Fruit fly (Drosophila melanogaster) whole organism, embryonic: ENCODE data around the gene frj.

ENCODE experiments used
- B-H2 ChIP-seq: fragments of 200-800 bp; sonication (Bioruptor generic); optimal IDR thresholded peaks from 2 replicates; lab custom pipeline; 2018; ENCODE audit warnings: missing biosample characterization, mild to moderate bottlenecking, missing genetic modification characterization
- Blimp-1 ChIP-seq: fragments of 200-800 bp; sonication (Bioruptor generic); optimal IDR thresholded peaks from 3 replicates; lab custom pipeline; 2018; ENCODE audit warnings: missing biosample characterization, missing genetic modification characterization, mild to moderate bottlenecking, moderate library complexity, missing genetic modification reagents
- BtbVII ChIP-seq: fragments of 200-800 bp; sonication (Bioruptor generic); optimal IDR thresholded peaks from 3 replicates; lab custom pipeline; 2017; ENCODE audit warnings: missing biosample characterization, mild to moderate bottlenecking, missing genetic modification characterization
- CG10274 ChIP-seq: fragments of 200-800 bp; sonication (Bioruptor generic); optimal IDR thresholded peaks from 3 replicates; lab custom pipeline; 2017; ENCODE audit warnings: missing biosample characterization, mild to moderate bottlenecking, missing genetic modification characterization
- CG11456 ChIP-seq: fragments of 200-800 bp; sonication (Bioruptor generic); IDR thresholded peaks from 3 replicates; pipeline ENCODE4 v1.3.6; 2022; ENCODE audit warnings: missing biosample characterization, missing genetic modification characterization
- CG11560 ChIP-seq: fragments of 200-800 bp; sonication (Bioruptor generic); IDR thresholded peaks from 3 replicates; pipeline ENCODE4 v1.3.6; 2022; ENCODE audit warnings: missing biosample characterization, missing genetic modification characterization
- CG11723 ChIP-seq: fragments of 200-800 bp; sonication (Bioruptor generic); optimal IDR thresholded peaks from 2 replicates; lab custom pipeline; 2017; ENCODE audit warnings: missing biosample characterization, mild to moderate bottlenecking, missing genetic modification characterization
- CG14710 ChIP-seq: fragments of 200-800 bp; sonication (Bioruptor generic); optimal IDR thresholded peaks from 3 replicates; lab custom pipeline; 2019; ENCODE audit warnings: missing biosample characterization, mild to moderate bottlenecking, missing genetic modification characterization, moderate library complexity
- CG17328 ChIP-seq: fragments of 200-800 bp; sonication (Bioruptor generic); IDR thresholded peaks from 2 replicates; pipeline ENCODE4 v1.3.6; 2022; ENCODE audit warnings: missing biosample characterization, missing genetic modification characterization
- CG18011 ChIP-seq: fragments of 200-800 bp; sonication (Bioruptor generic); optimal IDR thresholded peaks from 2 replicates; lab custom pipeline; 2017; ENCODE audit warnings: missing biosample characterization, missing genetic modification characterization, mild to moderate bottlenecking, moderate library complexity, missing genotype
- CG6272 ChIP-seq: fragments of 200-800 bp; sonication (Bioruptor generic); IDR thresholded peaks from 2 replicates; pipeline ENCODE4 v1.3.6; 2022; ENCODE audit warnings: missing biosample characterization, missing genetic modification characterization
- CG7372 ChIP-seq: fragments of 200-800 bp; sonication (Bioruptor generic); IDR thresholded peaks from 2 replicates; pipeline ENCODE4 v1.3.6; 2022; ENCODE audit warnings: missing biosample characterization, missing genetic modification characterization
- CG7928 ChIP-seq: fragments of 200-800 bp; sonication (Bioruptor generic); optimal IDR thresholded peaks from 2 replicates; lab custom pipeline; 2017; ENCODE audit warnings: missing biosample characterization, mild to moderate bottlenecking, missing genetic modification characterization
- D19A ChIP-seq: fragments of 200-800 bp; optimal IDR thresholded peaks from 3 replicates; lab custom pipeline; 2019; ENCODE audit warnings: missing biosample characterization, mild to moderate bottlenecking, missing genetic modification characterization, moderate library complexity
- Dad ChIP-seq: fragments of 200-800 bp; sonication (Bioruptor generic); optimal IDR thresholded peaks from 3 replicates; lab custom pipeline; 2016; ENCODE audit warnings: missing biosample characterization, missing genetic modification characterization
- Ets97D ChIP-seq: fragments of 200-800 bp; sonication (Bioruptor generic); optimal IDR thresholded peaks from 3 replicates; lab custom pipeline; 2016; ENCODE audit warnings: missing biosample characterization, missing genetic modification characterization
- HLHmδ ChIP-seq: fragments of 200-800 bp; sonication (Bioruptor generic); optimal IDR thresholded peaks from 2 replicates; lab custom pipeline; 2018; ENCODE audit warnings: missing biosample characterization, mild to moderate bottlenecking, missing genetic modification characterization, moderate library complexity
- Neu2 ChIP-seq: fragments of 200-800 bp; sonication (Bioruptor generic); optimal IDR thresholded peaks from 3 replicates; lab custom pipeline; 2016; ENCODE audit warnings: missing biosample characterization, missing genetic modification characterization, borderline replicate concordance
- Nf-YC ChIP-seq: fragments of 200-800 bp; optimal IDR thresholded peaks from 3 replicates; lab custom pipeline; 2019; ENCODE audit warnings: missing biosample characterization, mild to moderate bottlenecking, missing genetic modification characterization, moderate library complexity
- Ptx1 ChIP-seq: fragments of 200-800 bp; sonication (Bioruptor generic); IDR thresholded peaks from 2 replicates; pipeline ENCODE4 v1.3.6; 2022; ENCODE audit warnings: missing biosample characterization, missing genetic modification characterization
- Sox100B ChIP-seq: fragments of 200-800 bp; sonication (Bioruptor generic); optimal IDR thresholded peaks from 3 replicates; lab custom pipeline; 2018; ENCODE audit warnings: missing biosample characterization, mild to moderate bottlenecking, missing genetic modification characterization
- abd-A ChIP-seq: fragments of 200-800 bp; sonication (Bioruptor generic); optimal IDR thresholded peaks from 3 replicates; lab custom pipeline; 2019; ENCODE audit warnings: missing biosample characterization, mild to moderate bottlenecking, missing genetic modification characterization, moderate library complexity
- bab2 ChIP-seq: fragments of 200-800 bp; sonication (Bioruptor generic); optimal IDR thresholded peaks from 2 replicates; lab custom pipeline; 2016; ENCODE audit warnings: missing biosample characterization, missing genetic modification characterization
- br ChIP-seq: fragments of >200 bp; optimal IDR thresholded peaks from 2 replicates; lab custom pipeline; 2017
- crol ChIP-seq: fragments of 200-800 bp; sonication (Bioruptor generic); IDR thresholded peaks from 2 replicates; pipeline ENCODE4 v1.3.6; 2022; ENCODE audit warnings: missing biosample characterization, missing genetic modification characterization
- dan ChIP-seq: fragments of 200-800 bp; sonication (Bioruptor generic); IDR thresholded peaks from 2 replicates; pipeline ENCODE4 v1.3.6; 2022; ENCODE audit warnings: missing biosample characterization, missing genetic modification characterization
- dpn ChIP-seq, 2 experiments: fragments of 200-800 bp; sonication (Bioruptor generic); optimal IDR thresholded peaks; 3 replicates each; lab custom pipeline; 2016; ENCODE audit warnings: missing biosample characterization in 2 of 2, missing genetic modification characterization in 2 of 2
- ems ChIP-seq: fragments of 200-800 bp; sonication (Bioruptor generic); optimal IDR thresholded peaks from 3 replicates; lab custom pipeline; 2016; ENCODE audit warnings: missing biosample characterization, missing genetic modification characterization
- ewg ChIP-seq: fragments of 200-800 bp; sonication (Bioruptor generic); optimal IDR thresholded peaks from 3 replicates; lab custom pipeline; 2017; ENCODE audit warnings: mild to moderate bottlenecking, missing biosample characterization, missing genetic modification reagents, missing genetic modification characterization
- gcm2 ChIP-seq: fragments of 200-800 bp; sonication (Bioruptor generic); optimal IDR thresholded peaks from 2 replicates; lab custom pipeline; 2016; ENCODE audit warnings: missing biosample characterization, missing genetic modification characterization
- gro ChIP-seq: fragments of 200-800 bp; sonication (Bioruptor generic); optimal IDR thresholded peaks from 2 replicates; lab custom pipeline; 2016; ENCODE audit warnings: missing biosample characterization, missing genetic modification characterization
- gsb ChIP-seq: fragments of 200-800 bp; sonication (Bioruptor generic); IDR thresholded peaks from 2 replicates; pipeline ENCODE4 v1.3.6; 2022; ENCODE audit warnings: missing biosample characterization, missing genetic modification characterization
- gt ChIP-seq: fragments of 200-800 bp; sonication (Bioruptor generic); IDR thresholded peaks from 2 replicates; pipeline ENCODE4 v1.3.6; 2022; ENCODE audit warnings: missing biosample characterization, missing genetic modification characterization
- hth ChIP-seq: fragments of >200 bp; optimal IDR thresholded peaks from 2 replicates; lab custom pipeline; 2017; ENCODE audit warnings: inconsistent platforms
- jigr1 ChIP-seq: fragments of 200-800 bp; sonication (Bioruptor generic); IDR thresholded peaks from 3 replicates; pipeline ENCODE4 v1.3.6; 2022; ENCODE audit warnings: missing biosample characterization, missing genetic modification characterization
- jumu ChIP-seq: fragments of 200-800 bp; sonication (Bioruptor generic); optimal IDR thresholded peaks from 3 replicates; lab custom pipeline; 2016; ENCODE audit warnings: missing biosample characterization, missing genetic modification characterization
- kni ChIP-seq: fragments of 200-800 bp; sonication (Bioruptor generic); optimal IDR thresholded peaks from 3 replicates; lab custom pipeline; 2017; ENCODE audit warnings: mild to moderate bottlenecking, missing biosample characterization, missing genetic modification reagents, missing genetic modification characterization
- onecut ChIP-seq: fragments of 200-800 bp; sonication (Bioruptor generic); IDR thresholded peaks from 2 replicates; pipeline ENCODE4 v1.3.6; 2022; ENCODE audit warnings: missing biosample characterization, missing genetic modification characterization
- org-1 ChIP-seq: fragments of 200-800 bp; sonication (Bioruptor generic); optimal IDR thresholded peaks from 2 replicates; lab custom pipeline; 2017; ENCODE audit warnings: missing biosample characterization, missing genetic modification characterization
- p53 ChIP-seq: fragments of 200-800 bp; sonication (Bioruptor generic); optimal IDR thresholded peaks from 2 replicates; lab custom pipeline; 2016; ENCODE audit warnings: missing biosample characterization, missing genetic modification characterization
- psq ChIP-seq: fragments of 200-800 bp; sonication (Bioruptor generic); optimal IDR thresholded peaks from 2 replicates; lab custom pipeline; 2017; ENCODE audit warnings: missing biosample characterization, missing genetic modification characterization
- row ChIP-seq: fragments of 200-800 bp; sonication (Bioruptor generic); IDR thresholded peaks from 3 replicates; pipeline ENCODE4 v1.3.6; 2022; ENCODE audit warnings: missing biosample characterization, missing genetic modification characterization
- sens ChIP-seq: fragments of 200-800 bp; sonication (Bioruptor generic); peaks from one replicate; lab custom pipeline; 2016; ENCODE audit warnings: missing biosample characterization, missing genetic modification characterization
- sim ChIP-seq: fragments of 200-800 bp; sonication (Bioruptor generic); IDR thresholded peaks from 2 replicates; pipeline ENCODE4 v1.3.6; 2022; ENCODE audit warnings: missing biosample characterization, missing genetic modification characterization
- sima ChIP-seq: fragments of 200-800 bp; sonication (Bioruptor generic); optimal IDR thresholded peaks from 2 replicates; lab custom pipeline; 2016; ENCODE audit warnings: missing biosample characterization, missing genetic modification characterization
- slbo ChIP-seq: fragments of 200-800 bp; sonication (Bioruptor generic); IDR thresholded peaks from 2 replicates; pipeline ENCODE4 v1.3.6; 2022; ENCODE audit warnings: missing biosample characterization, missing genetic modification characterization
- sna ChIP-seq: fragments of 200-800 bp; sonication (Bioruptor generic); IDR thresholded peaks from 2 replicates; pipeline ENCODE4 v1.3.6; 2022; ENCODE audit warnings: missing biosample characterization, missing genetic modification characterization; ENCODE audit not compliant: partially characterized antibody
- so ChIP-seq: fragments of 200-800 bp; sonication (Bioruptor generic); IDR thresholded peaks from 3 replicates; pipeline ENCODE4 v1.3.6; 2022; ENCODE audit warnings: missing biosample characterization, missing genetic modification characterization
- stc ChIP-seq: fragments of 200-800 bp; sonication (Bioruptor generic); IDR thresholded peaks from 2 replicates; pipeline ENCODE4 v1.3.6; 2022; ENCODE audit warnings: missing biosample characterization, missing genetic modification characterization
- tll ChIP-seq, 2 experiments: fragments of 200-800 bp in 1 of 2; fragments of >200 bp in 1 of 2; sonication (Bioruptor generic) in 1 of 2; optimal IDR thresholded peaks; 2 replicates each; lab custom pipeline; 2017 to 2019; ENCODE audit warnings: missing biosample characterization in 2 of 2, missing genetic modification characterization in 2 of 2, mild to moderate bottlenecking in 1 of 2, moderate library complexity in 1 of 2
- toy ChIP-seq: fragments of 200-800 bp; sonication (Bioruptor generic); IDR thresholded peaks from 2 replicates; pipeline ENCODE4 v1.3.6; 2022; ENCODE audit warnings: missing biosample characterization, missing genetic modification characterization
- vvl ChIP-seq: fragments of 200-800 bp; sonication (Bioruptor generic); IDR thresholded peaks from 2 replicates; pipeline ENCODE4 v1.3.6; 2022; ENCODE audit warnings: missing biosample characterization, missing genetic modification characterization
- wor ChIP-seq: fragments of 200-800 bp; sonication (Bioruptor generic); IDR thresholded peaks from 2 replicates; pipeline ENCODE4 v1.3.6; 2022; ENCODE audit warnings: missing biosample characterization, missing genetic modification characterization

Gene frj

DNA sequence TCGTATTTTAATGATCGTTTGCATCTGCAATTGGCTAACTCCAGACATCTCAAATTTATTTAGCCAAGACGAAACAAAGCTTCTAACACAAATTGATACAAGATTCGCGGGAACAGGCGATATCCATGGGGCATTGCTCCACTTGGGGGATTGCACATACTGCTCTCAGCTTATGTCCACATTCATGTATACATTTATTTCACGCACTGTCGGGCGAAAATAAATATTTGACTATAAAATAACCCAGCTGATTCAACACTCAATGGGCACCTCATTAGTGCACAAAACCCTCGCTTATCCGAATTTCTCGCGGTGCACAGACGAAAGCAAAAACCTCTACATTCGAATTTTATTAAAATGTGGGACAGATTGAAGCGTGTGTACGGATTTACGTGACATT is 5.6 kb downstream of the frj start (continued):
- no peak for TF ChIP-seq p53 (GFP tag; lab: Kevin White, UChicago)
- peak; percentile 32 for TF ChIP-seq HLHmδ (GFP tag; lab: Kevin White, UChicago)
- peak; percentile 30 for TF ChIP-seq vvl
- TF ChIP-seq ems (GFP tag; lab: Kevin White, UChicago), result no peak
- no peak for TF ChIP-seq CG11560 (tag; lab: Robert Waterston, UW)
- TF ChIP-seq sna (GFP tag; lab: Robert Waterston, UW), result no peak
- TF ChIP-seq bab2 (GFP tag; lab: Kevin White, UChicago), result no peak
- no peak for TF ChIP-seq psq (GFP tag; lab: Kevin White, UChicago)
- no peak for TF ChIP-seq slbo
- peak; percentile 55 for TF ChIP-seq sens (GFP tag; lab: Kevin White, UChicago)
- TF ChIP-seq br (lab: Kevin White, UChicago), result no peak
- TF ChIP-seq CG17328 (GFP tag; lab: Robert Waterston, UW), result 0 out of 2 replicates have a peak, but pooled peaks have one; percentile 25
- TF ChIP-seq sim (GFP tag; lab: Robert Waterston, UW), result no peak
- no peak for TF ChIP-seq tll (GFP tag; optimal IDR thresholded peaks at IDR 0.05; lab: Kevin White, UChicago)
- TF ChIP-seq Neu2 (GFP tag; lab: Kevin White, UChicago), result no peak
- no peak for TF ChIP-seq ewg (GFP tag; lab: Kevin White, UChicago)
- TF ChIP-seq org-1 (GFP tag; lab: Kevin White, UChicago), result peak; percentile 9
- no peak for TF ChIP-seq gro
- TF ChIP-seq gcm2, result no peak
- TF ChIP-seq row (GFP tag; lab: Robert Waterston, UW), result 0 out of 3 replicates have a peak, but pooled peaks have one; percentile 9
- peak; percentile 47 for TF ChIP-seq Sox100B (GFP tag; lab: Kevin White, UChicago)
- no peak for TF ChIP-seq CG6272
- TF ChIP-seq CG7928 (GFP tag; lab: Kevin White, UChicago), result no peak
- no peak for TF ChIP-seq CG7372 (GFP tag; lab: Robert Waterston, UW)
- peak; percentile 16 for TF ChIP-seq CG18011 (GFP tag; lab: Kevin White, UChicago)
- no peak for TF ChIP-seq so (GFP tag; lab: Robert Waterston, UW)
- no peak for TF ChIP-seq wor (GFP tag; lab: Robert Waterston, UW)
- peak; percentile 52 for TF ChIP-seq Blimp-1 (GFP tag; lab: Kevin White, UChicago)
- 0 out of 2 replicates have a peak, but pooled peaks have one; percentile 5 for TF ChIP-seq onecut (GFP tag; lab: Robert Waterston, UW)
- peak; percentile 16 for TF ChIP-seq CG10274 (GFP tag; lab: Kevin White, UChicago)
- no peak for TF ChIP-seq Ptx1 (GFP tag; lab: Robert Waterston, UW)
- TF ChIP-seq jigr1, result no peak
- no peak for TF ChIP-seq Dad (GFP tag; lab: Kevin White, UChicago)
- TF ChIP-seq hth (lab: Kevin White, UChicago), result no peak
- TF ChIP-seq toy (GFP tag; lab: Robert Waterston, UW), result no peak
- TF ChIP-seq gsb (GFP tag; lab: Robert Waterston, UW), result no peak
- peak; percentile 47 for TF ChIP-seq kni (GFP tag; lab: Kevin White, UChicago)
- no peak for TF ChIP-seq crol (GFP tag; lab: Robert Waterston, UW)
- peak; percentile 4 for TF ChIP-seq D19A (tag; lab: Kevin White, UChicago)
- TF ChIP-seq CG11723 (GFP tag; lab: Kevin White, UChicago), result peak; percentile 2
- no peak for TF ChIP-seq abd-A (tag; lab: Kevin White, UChicago)
- peak; percentile 1 for TF ChIP-seq CG14710 (tag; lab: Kevin White, UChicago)
- TF ChIP-seq CG11456 (GFP tag; lab: Robert Waterston, UW), result no peak
- no peak for TF ChIP-seq Ets97D (GFP tag; lab: Kevin White, UChicago)
- TF ChIP-seq jumu (GFP tag; lab: Kevin White, UChicago), result no peak
- no peak for TF ChIP-seq Nf-YC (tag; lab: Kevin White, UChicago)
- TF ChIP-seq sima, result no peak
- TF ChIP-seq dan (GFP tag; lab: Robert Waterston, UW), result no peak
- no peak for TF ChIP-seq gt (GFP tag; lab: Robert Waterston, UW)
- TF ChIP-seq BtbVII (GFP tag; lab: Kevin White, UChicago), result peak; percentile 59
- TF ChIP-seq B-H2 (GFP tag; lab: Kevin White, UChicago), result no peak
- peak in 1 of 2 experiments; percentile 20 for TF ChIP-seq dpn (GFP tag; optimal IDR thresholded peaks at IDR 0.05; lab: Kevin White, UChicago)
- TF ChIP-seq stc, result peak; percentile 43; the same call in 1 of the 2 replicates
